Worm (Caenorhabditis elegans): ENCODE measurements around the gene nspd-4.

ce11 chrII:4858906-4859411 is 16.6 kb downstream of the nspd-4 start:
- TF ChIP-seq hsf-1 (GFP tag; IDR thresholded peaks at IDR 0.05) (no peak), dpl-1 (GFP tag; optimal IDR thresholded peaks at IDR 0.05) (no peak), ama-1 (optimal IDR thresholded peaks at IDR 0.05) (no peak), ama-1 (GFP tag; optimal IDR thresholded peaks at IDR 0.05) (no peak), dpff-1 (tag; optimal IDR thresholded peaks at IDR 0.05) (no peak), ztf-3 (GFP tag; optimal IDR thresholded peaks at IDR 0.05) (no peak), xnd-1 (tag; optimal IDR thresholded peaks at IDR 0.05) (no peak), lag-1 (GFP tag; IDR thresholded peaks at IDR 0.05) (no peak), snpc-4 (GFP tag; optimal IDR thresholded peaks at IDR 0.05) (no peak), snpc-4 (tag; optimal IDR thresholded peaks at IDR 0.05) (no peak), C06A6.2 (GFP tag; conservative IDR thresholded peaks at IDR 0.05) (no peak), unc-62 (GFP tag; optimal IDR thresholded peaks at IDR 0.05) (no peak), lin-54 (GFP tag; optimal IDR thresholded peaks at IDR 0.05) (no peak), F49E8.2 (tag; optimal IDR thresholded peaks at IDR 0.05; ENCODE audit: insufficient read depth) (no peak)
